Worm (Caenorhabditis elegans): ENCODE results near the gene tbcc-1.

The tbcc-1 gene

DNA sequence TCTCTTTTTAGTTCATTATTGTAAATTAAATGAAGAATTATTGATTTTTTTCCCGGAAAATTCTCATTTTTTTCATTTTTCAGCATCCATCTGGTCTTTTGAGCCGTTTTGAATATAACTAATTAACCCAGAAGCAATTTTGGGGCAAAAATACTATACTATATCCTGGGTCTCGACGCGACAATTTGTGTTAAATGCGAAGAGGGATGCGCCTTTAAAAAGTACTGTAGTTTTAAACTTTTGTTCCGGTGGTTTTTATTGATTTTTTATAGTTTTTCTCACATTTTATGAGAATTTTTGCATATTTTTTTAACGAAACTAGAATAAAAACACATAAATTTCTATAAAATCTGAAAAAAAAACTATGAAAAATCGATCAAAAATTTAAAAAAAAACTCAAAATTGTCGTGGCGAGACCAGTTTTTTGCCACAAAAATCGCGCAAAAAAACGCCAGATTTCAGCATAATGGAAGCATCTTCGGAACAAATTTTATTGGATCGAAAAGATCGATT lies at the start of gene tbcc-1:
TSS of gene tbcc-1 (plus strand) at position 463 of the 513 bp plus-strand sequence.
- no peak for TF ChIP-seq nhr-47 (tag; optimal IDR thresholded peaks at IDR 0.05)
- TF ChIP-seq dpl-1 (GFP tag; optimal IDR thresholded peaks at IDR 0.05): no peak
- TF ChIP-seq sptf-1 (tag; optimal IDR thresholded peaks at IDR 0.05): no peak
- TF ChIP-seq lin-13 (GFP tag; optimal IDR thresholded peaks at IDR 0.05): no peak
- TF ChIP-seq unc-130 (tag; optimal IDR thresholded peaks at IDR 0.05): no peak
- no peak for TF ChIP-seq ceh-82 (tag; optimal IDR thresholded peaks at IDR 0.05)
- TF ChIP-seq nhr-84 (tag; optimal IDR thresholded peaks at IDR 0.05): no peak
- no peak for TF ChIP-seq fkh-4 (tag; optimal IDR thresholded peaks at IDR 0.05; ENCODE audit: borderline replicate concordance)
- no peak for TF ChIP-seq mep-1 (tag; optimal IDR thresholded peaks at IDR 0.05)
- no peak for TF ChIP-seq hpl-2 (GFP tag; optimal IDR thresholded peaks at IDR 0.05)
- no peak for TF ChIP-seq mdl-1 (tag; optimal IDR thresholded peaks at IDR 0.05)
- TF ChIP-seq lin-15B (tag; optimal IDR thresholded peaks at IDR 0.05): no peak
- no peak for TF ChIP-seq pqm-1 (tag; optimal IDR thresholded peaks at IDR 0.05)

DNA sequence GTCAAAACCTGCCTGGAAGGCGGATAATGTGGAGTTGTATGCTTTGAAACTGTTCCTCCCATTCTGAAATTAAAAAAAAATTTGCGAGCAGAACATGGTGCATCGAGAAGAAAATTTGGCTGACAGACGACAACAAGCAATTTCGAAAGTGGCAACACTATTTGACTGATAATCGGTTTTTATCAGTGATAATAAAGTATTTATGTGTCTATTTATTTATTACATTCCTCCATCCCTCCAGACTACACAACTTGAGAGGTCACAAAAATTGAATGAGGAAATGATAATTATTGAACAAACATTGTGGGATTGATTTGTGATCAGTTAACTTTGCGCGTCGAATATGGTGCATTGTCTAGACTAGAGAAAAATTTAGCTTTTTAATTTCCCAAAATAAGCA lies 48.8 kb upstream of the tbcc-1 start, which contains the start of gene cest-25:
TSS of gene cest-25 (minus strand) at position 63 of the 400 bp plus-strand sequence.
- no peak for TF ChIP-seq nhr-28 (tag; optimal IDR thresholded peaks at IDR 0.05)
- TF ChIP-seq nhr-12 (tag; optimal IDR thresholded peaks at IDR 0.05): no peak
- peak; percentile 23 for TF ChIP-seq pqm-1 (tag; optimal IDR thresholded peaks at IDR 0.05)
- TF ChIP-seq unc-62 (GFP tag; optimal IDR thresholded peaks at IDR 0.05): no peak
- TF ChIP-seq tlp-1 (tag; optimal IDR thresholded peaks at IDR 0.05): peak; percentile 44
- no peak for TF ChIP-seq nhr-20 (tag; optimal IDR thresholded peaks at IDR 0.05)
- no peak for TF ChIP-seq ama-1 (optimal IDR thresholded peaks at IDR 0.05)
- TF ChIP-seq lin-35 (GFP tag; optimal IDR thresholded peaks at IDR 0.05): peak in 1 of 2 experiments; percentile 22
- TF ChIP-seq efl-3 (GFP tag; optimal IDR thresholded peaks at IDR 0.05): no peak
- no peak for TF ChIP-seq swsn-7 (tag; optimal IDR thresholded peaks at IDR 0.05)
- peak; percentile 79 for TF ChIP-seq elt-2 (tag; optimal IDR thresholded peaks at IDR 0.05)
- no peak for TF ChIP-seq zip-4 (GFP tag; optimal IDR thresholded peaks at IDR 0.05)
- TF ChIP-seq hlh-17 (GFP tag; optimal IDR thresholded peaks at IDR 0.05; ENCODE audit: borderline replicate concordance): no peak
- TF ChIP-seq ztf-11 (tag; optimal IDR thresholded peaks at IDR 0.05): no peak

DNA sequence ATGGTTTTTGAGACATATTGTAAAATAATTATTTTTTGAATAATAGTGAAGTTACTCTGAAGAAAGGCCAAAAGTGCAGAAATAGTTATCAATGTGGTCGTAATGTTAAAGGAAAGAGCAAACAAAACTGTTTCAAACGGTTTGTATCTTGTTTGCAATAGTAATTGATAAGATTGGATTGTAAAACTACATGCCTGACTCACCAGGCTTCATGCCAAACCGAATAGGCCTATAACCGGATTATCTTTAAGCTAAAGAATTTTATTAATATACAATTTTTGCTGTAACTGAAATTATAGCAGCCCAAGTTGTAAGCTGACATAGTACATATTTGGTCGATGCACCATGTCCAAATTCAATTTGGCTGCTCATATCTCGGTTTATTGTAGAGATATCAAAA lies 41.7 kb upstream of the tbcc-1 start, which contains the start of gene Y71H2AM.14:
TSS of gene Y71H2AM.14 (minus strand) at position 101 of the 400 bp plus-strand sequence.
- no peak for TF ChIP-seq snpc-4 (tag; optimal IDR thresholded peaks at IDR 0.05)
- TF ChIP-seq ceh-8 (GFP tag; optimal IDR thresholded peaks at IDR 0.05): no peak
- no peak for TF ChIP-seq pqm-1 (tag; optimal IDR thresholded peaks at IDR 0.05)
- TF ChIP-seq efl-3 (GFP tag; optimal IDR thresholded peaks at IDR 0.05): no peak
- TF ChIP-seq Y116A8C.19 (tag; optimal IDR thresholded peaks at IDR 0.05; ENCODE audit: borderline replicate concordance): no peak
- TF ChIP-seq grh-1 (GFP tag; IDR thresholded peaks at IDR 0.05): no peak
- TF ChIP-seq lin-15B (tag; optimal IDR thresholded peaks at IDR 0.05): no peak
- no peak for TF ChIP-seq fkh-10 (GFP tag; optimal IDR thresholded peaks at IDR 0.05)
- no peak for TF ChIP-seq pax-3 (tag; optimal IDR thresholded peaks at IDR 0.05)
- no peak for TF ChIP-seq nhr-76 (tag; optimal IDR thresholded peaks at IDR 0.05)
- TF ChIP-seq nhr-90 (tag; optimal IDR thresholded peaks at IDR 0.05; ENCODE audit: poor library complexity): no peak
- no peak for TF ChIP-seq nhr-20 (tag; optimal IDR thresholded peaks at IDR 0.05)
- no peak for TF ChIP-seq hlh-17 (GFP tag; optimal IDR thresholded peaks at IDR 0.05; ENCODE audit: borderline replicate concordance)
- no peak for TF ChIP-seq ets-5 (GFP tag; IDR thresholded peaks at IDR 0.05)

DNA sequence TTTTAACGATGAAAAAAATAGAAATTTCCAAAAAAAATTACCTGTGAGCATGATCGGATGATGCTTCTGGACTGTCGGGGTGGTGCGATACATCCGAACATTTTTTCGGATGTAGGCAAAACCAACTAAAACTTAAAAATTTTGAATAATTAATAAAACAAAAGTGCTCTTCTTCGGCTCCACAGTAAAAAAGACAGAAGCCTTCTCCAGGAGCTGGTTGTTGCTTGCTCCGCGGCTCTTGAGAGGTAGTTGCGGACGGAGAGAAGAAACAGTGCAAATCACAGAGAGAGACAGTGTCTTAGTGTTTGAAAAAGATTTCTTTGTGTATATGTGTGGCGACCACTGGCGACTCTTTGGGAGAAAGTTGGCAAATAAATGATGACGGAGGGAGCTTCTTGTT lies 32.0 kb upstream of the tbcc-1 start, which contains the start of gene gldi-9:
TSS of gene gldi-9 (minus strand) at position 101 of the 400 bp plus-strand sequence.
- no peak for TF ChIP-seq hpl-2 (GFP tag; optimal IDR thresholded peaks at IDR 0.05)
- TF ChIP-seq unc-62 (GFP tag; optimal IDR thresholded peaks at IDR 0.05): no peak

Data from whole organism, L1 larva.